Worm (Caenorhabditis elegans): ENCODE results near the gene F57G8.7.

F57G8.7 gene

ce11 chrV:16355941-16356340 lies 27.0 kb downstream of the F57G8.7 start (continued):
- TF ChIP-seq unc-39 (tag; optimal IDR thresholded peaks at IDR 0.05) = no peak
- no peak for TF ChIP-seq aly-2 (tag; optimal IDR thresholded peaks at IDR 0.05)
- no peak for TF ChIP-seq skn-1 (tag; optimal IDR thresholded peaks at IDR 0.05)
- peak; percentile 76 for TF ChIP-seq gmeb-1 (tag; optimal IDR thresholded peaks at IDR 0.05)
- TF ChIP-seq mab-5 (tag; optimal IDR thresholded peaks at IDR 0.05) = peak; percentile 1
- TF ChIP-seq mdl-1 (tag; optimal IDR thresholded peaks at IDR 0.05) = peak; percentile 85 to 87

- TF ChIP-seq nhr-6 (tag; optimal IDR thresholded peaks at IDR 0.05) (no peak), zag-1 (tag; optimal IDR thresholded peaks at IDR 0.05) (no peak), F13H6.1 (tag; optimal IDR thresholded peaks at IDR 0.05) (no peak), ztf-4 (tag; optimal IDR thresholded peaks at IDR 0.05) (no peak), R02D3.7 (tag; optimal IDR thresholded peaks at IDR 0.05) (no peak), unc-55 (GFP tag; optimal IDR thresholded peaks at IDR 0.05) (no peak), nhr-23 (tag; optimal IDR thresholded peaks at IDR 0.05) (no peak), dmd-4 (tag; optimal IDR thresholded peaks at IDR 0.05) (no peak), lin-39 (tag; optimal IDR thresholded peaks at IDR 0.05) (no peak), gmeb-1 (tag; optimal IDR thresholded peaks at IDR 0.05) (no peak), ceh-82 (tag; optimal IDR thresholded peaks at IDR 0.05) (no peak), elt-3 (tag; optimal IDR thresholded peaks at IDR 0.05) (no peak), ama-1 (optimal IDR thresholded peaks at IDR 0.05) (no peak), lin-13 (GFP tag; optimal IDR thresholded peaks at IDR 0.05) (no peak)
Measured at ce11 chrV:16356798-16357197, 27.8 kb downstream of the F57G8.7 start.

- TF ChIP-seq mab-5 (tag; optimal IDR thresholded peaks at IDR 0.05) (no peak), blmp-1 (tag; optimal IDR thresholded peaks at IDR 0.05; ENCODE audit: insufficient read depth) (peak; percentile 86), crh-2 (tag; optimal IDR thresholded peaks at IDR 0.05) (peak; percentile 12), peb-1 (tag; optimal IDR thresholded peaks at IDR 0.05) (no peak), nhr-6 (tag; optimal IDR thresholded peaks at IDR 0.05) (no peak), fos-1 (tag; optimal IDR thresholded peaks at IDR 0.05) (peak; percentile 70)
Measured at ce11 chrV:16357253-16357652, 28.3 kb downstream of the F57G8.7 start, which contains the start of gene pptr-1. Gene pptr-1, plus strand, starts transcription at chrV:16357521.

ce11 chrV:16361350-16361749 lies 32.4 kb downstream of the F57G8.7 start:
- TF ChIP-seq lsy-2 (tag; optimal IDR thresholded peaks at IDR 0.05) (no peak), Y55F3AM.14 (GFP tag; optimal IDR thresholded peaks at IDR 0.05) (no peak)

ce11 chrV:16367575-16367974 lies 38.6 kb downstream of the F57G8.7 start, which contains the start of gene W08G11.3:
Gene W08G11.3, plus strand, starts transcription at chrV:16367681.
- TF ChIP-seq sma-9 (GFP tag; optimal IDR thresholded peaks at IDR 0.05) (no peak), sma-9 (tag; optimal IDR thresholded peaks at IDR 0.05) (no peak), nhr-129 (tag; optimal IDR thresholded peaks at IDR 0.05) (peak; percentile 11), lsy-2 (tag; optimal IDR thresholded peaks at IDR 0.05) (no peak), elt-1 (tag; optimal IDR thresholded peaks at IDR 0.05) (no peak), ceh-82 (tag; optimal IDR thresholded peaks at IDR 0.05) (no peak), nhr-6 (tag; optimal IDR thresholded peaks at IDR 0.05) (no peak)

ce11 chrV:16368143-16368542 lies 39.2 kb downstream of the F57G8.7 start:
- TF ChIP-seq nhr-11 (tag; optimal IDR thresholded peaks at IDR 0.05) = no peak
- no peak for TF ChIP-seq alr-1 (tag; optimal IDR thresholded peaks at IDR 0.05)
- no peak for TF ChIP-seq lin-11 (tag; optimal IDR thresholded peaks at IDR 0.05)
- TF ChIP-seq sma-9 (GFP tag; optimal IDR thresholded peaks at IDR 0.05) = no peak
- no peak for TF ChIP-seq sma-9 (tag; optimal IDR thresholded peaks at IDR 0.05)
- no peak for TF ChIP-seq snpc-4 (tag; optimal IDR thresholded peaks at IDR 0.05)
- TF ChIP-seq mab-5 (tag; optimal IDR thresholded peaks at IDR 0.05) = no peak
- TF ChIP-seq F13H6.1 (tag; optimal IDR thresholded peaks at IDR 0.05) = no peak
- TF ChIP-seq ztf-4 (tag; optimal IDR thresholded peaks at IDR 0.05) = no peak
- TF ChIP-seq gmeb-1 (tag; optimal IDR thresholded peaks at IDR 0.05) = no peak
- no peak for TF ChIP-seq nhr-23 (tag; optimal IDR thresholded peaks at IDR 0.05)
- TF ChIP-seq ztf-11 (tag; optimal IDR thresholded peaks at IDR 0.05) = no peak
- no peak for TF ChIP-seq C34F6.9 (tag; optimal IDR thresholded peaks at IDR 0.05)
- no peak for TF ChIP-seq peb-1 (tag; optimal IDR thresholded peaks at IDR 0.05)
- TF ChIP-seq unc-55 (GFP tag; optimal IDR thresholded peaks at IDR 0.05) = no peak
- TF ChIP-seq egl-27 (tag; optimal IDR thresholded peaks at IDR 0.05) = no peak
- no peak for TF ChIP-seq sma-3 (GFP tag; optimal IDR thresholded peaks at IDR 0.05)

All from whole organism, L2 larva.